Worm (Caenorhabditis elegans) whole organism, L1 larva: ENCODE measurements around the gene his-24.
A peak's percentile ranks its signal among the peaks of the same experiment; 100 is the strongest.

Experiments
- aha-1 ChIP-seq: fragments of 150-350 bp; optimal IDR thresholded peaks from 2 replicates; lab custom pipeline; 2014; ENCODE audit warnings: missing biosample characterization, missing genetic modification characterization
- aly-2 ChIP-seq: fragments of 150-350 bp; optimal IDR thresholded peaks from 2 replicates; lab custom pipeline; 2014; ENCODE audit warnings: missing biosample characterization, missing genetic modification characterization
- ama-1 ChIP-seq: fragments of 150-350 bp; optimal IDR thresholded peaks from 2 replicates; lab custom pipeline; 2014
- ceh-63 ChIP-seq: fragments of 200-800 bp; sonication (Bioruptor generic); optimal IDR thresholded peaks from 2 replicates; lab custom pipeline; 2018; ENCODE audit warnings: mild to moderate bottlenecking, missing genetic modification characterization, missing compliant biosample characterization
- ceh-8 ChIP-seq: fragments of 200-800 bp; sonication (Bioruptor generic); optimal IDR thresholded peaks from 2 replicates; lab custom pipeline; 2018; ENCODE audit warnings: mild to moderate bottlenecking, missing genetic modification characterization, moderate library complexity, missing compliant biosample characterization
- ceh-82 ChIP-seq, 3 experiments: fragments of 150-350 bp in 1 of 3; sonication (generic microtip) in 2 of 3; optimal IDR thresholded peaks; 2 replicates each; lab custom pipeline; 2014 to 2017; ENCODE audit warnings: missing biosample characterization in 3 of 3, missing genetic modification characterization in 3 of 3
- ceh-88 ChIP-seq: fragments of 200-800 bp; sonication (Bioruptor generic); IDR thresholded peaks from 2 replicates; pipeline ENCODE4 v1.3.6; 2022; ENCODE audit warnings: missing genetic modification characterization, missing compliant biosample characterization
- dsc-1 ChIP-seq: sonication (generic microtip); optimal IDR thresholded peaks from 2 replicates; lab custom pipeline; 2016; ENCODE audit warnings: mild to moderate bottlenecking, missing genetic modification characterization, missing compliant biosample characterization
- efl-3 ChIP-seq: fragments of 200-800 bp; sonication (Bioruptor generic); optimal IDR thresholded peaks from 2 replicates; lab custom pipeline; 2018; ENCODE audit warnings: mild to moderate bottlenecking, missing genetic modification characterization, missing compliant biosample characterization
- egl-13 ChIP-seq: sonication (generic microtip); optimal IDR thresholded peaks from 2 replicates; lab custom pipeline; 2016; ENCODE audit warnings: missing genotype, missing genetic modification reagents, missing genetic modification characterization, missing compliant biosample characterization
- egl-27 ChIP-seq, 2 experiments: fragments of 150-350 bp in 1 of 2; sonication (generic microtip); optimal IDR thresholded peaks; 3 replicates each; lab custom pipeline; 2017 to 2018; ENCODE audit warnings: missing biosample characterization in 2 of 2, missing genetic modification characterization in 2 of 2, missing genetic modification reagents in 2 of 2
- elt-2 ChIP-seq: sonication (generic microtip); optimal IDR thresholded peaks from 2 replicates; lab custom pipeline; 2016; ENCODE audit warnings: missing genetic modification characterization, mild to moderate bottlenecking, inconsistent platforms, missing compliant biosample characterization, missing genetic modification reagents
- elt-3 ChIP-seq, 6 experiments: fragments of 150-350 bp in 1 of 6; sonication (generic microtip); optimal IDR thresholded peaks; 2 replicates each; lab custom pipeline; 2017 to 2018; ENCODE audit warnings: missing biosample characterization in 6 of 6, missing genetic modification characterization in 6 of 6, inconsistent platforms in 1 of 6
- ets-5 ChIP-seq: fragments of 200-800 bp; sonication (Bioruptor generic); IDR thresholded peaks from 2 replicates; pipeline ENCODE4 v1.3.6; 2022; ENCODE audit warnings: missing genetic modification characterization, missing compliant biosample characterization
- fkh-10 ChIP-seq: sonication (generic microtip); optimal IDR thresholded peaks from 2 replicates; lab custom pipeline; 2017; ENCODE audit warnings: missing biosample characterization, missing genetic modification reagents, missing genetic modification characterization
- fkh-4 ChIP-seq: sonication (generic microtip); optimal IDR thresholded peaks from 2 replicates; lab custom pipeline; 2016; ENCODE audit warnings: missing compliant biosample characterization, missing genetic modification characterization, borderline replicate concordance
- fos-1 ChIP-seq: fragments of 150-350 bp; optimal IDR thresholded peaks from 2 replicates; lab custom pipeline; 2014; ENCODE audit warnings: missing biosample characterization, missing genetic modification characterization
- grh-1 ChIP-seq: fragments of 200-800 bp; sonication (Bioruptor generic); IDR thresholded peaks from 2 replicates; pipeline ENCODE4 v1.3.6; 2022; ENCODE audit warnings: missing genetic modification reagents, missing genetic modification characterization, missing compliant biosample characterization
- hlh-4 ChIP-seq: sonication (generic microtip); optimal IDR thresholded peaks from 2 replicates; lab custom pipeline; 2016; ENCODE audit warnings: mild to moderate bottlenecking, missing genetic modification characterization, missing compliant biosample characterization
- lin-13 ChIP-seq: fragments of 150-350 bp; optimal IDR thresholded peaks from 2 replicates; lab custom pipeline; 2014; ENCODE audit warnings: missing biosample characterization, missing genetic modification reagents, missing genetic modification characterization
- lin-35 ChIP-seq, 2 experiments: fragments of 150-350 bp; optimal IDR thresholded peaks; 2 replicates each; lab custom pipeline; 2014; ENCODE audit warnings: missing biosample characterization in 2 of 2, missing genetic modification characterization in 2 of 2, missing genetic modification reagents in 2 of 2
- lir-3 ChIP-seq: sonication (generic microtip); optimal IDR thresholded peaks from 2 replicates; lab custom pipeline; 2016; ENCODE audit warnings: mild to moderate bottlenecking, missing genetic modification characterization, moderate library complexity, missing compliant biosample characterization; ENCODE audit not compliant: poor library complexity
- lsy-2 ChIP-seq, 2 experiments: fragments of 150-350 bp; optimal IDR thresholded peaks; 2 replicates each; lab custom pipeline; 2014; ENCODE audit warnings: missing biosample characterization in 2 of 2, missing genetic modification characterization in 2 of 2
- mab-9 ChIP-seq: fragments of 200-800 bp; sonication (Bioruptor generic); IDR thresholded peaks from 2 replicates; pipeline ENCODE4 v1.3.6; 2022; ENCODE audit warnings: missing genetic modification reagents, missing genetic modification characterization, missing compliant biosample characterization
- mdl-1 ChIP-seq, 2 experiments: fragments of 150-350 bp; optimal IDR thresholded peaks; 2 replicates each; lab custom pipeline; 2014 to 2017; ENCODE audit warnings: missing biosample characterization in 2 of 2, missing genetic modification characterization in 2 of 2, inconsistent platforms in 1 of 2
- nhr-11 ChIP-seq: fragments of 150-350 bp; optimal IDR thresholded peaks from 2 replicates; lab custom pipeline; 2014; ENCODE audit warnings: missing biosample characterization, missing genetic modification characterization
- nhr-12 ChIP-seq: sonication (generic microtip); optimal IDR thresholded peaks from 2 replicates; lab custom pipeline; 2017; ENCODE audit warnings: missing biosample characterization, missing genetic modification characterization
- nhr-19 ChIP-seq: fragments of 200-800 bp; sonication (Bioruptor generic); conservative IDR thresholded peaks from 2 replicates; pipeline ENCODE4 v1.3.6; 2022; ENCODE audit warnings: missing genetic modification characterization, missing compliant biosample characterization
- nhr-28 ChIP-seq: fragments of 150-350 bp; optimal IDR thresholded peaks from 2 replicates; lab custom pipeline; 2014; ENCODE audit warnings: missing biosample characterization, missing genetic modification characterization
- nhr-47 ChIP-seq: sonication (generic microtip); optimal IDR thresholded peaks from 2 replicates; lab custom pipeline; 2016; ENCODE audit warnings: mild to moderate bottlenecking, missing genetic modification characterization, moderate library complexity, missing compliant biosample characterization
- nhr-84 ChIP-seq: sonication (generic microtip); optimal IDR thresholded peaks from 2 replicates; lab custom pipeline; 2017; ENCODE audit warnings: missing biosample characterization, missing genetic modification characterization
- nhr-90 ChIP-seq: sonication (generic microtip); optimal IDR thresholded peaks from 2 replicates; lab custom pipeline; 2016; ENCODE audit warnings: mild to moderate bottlenecking, missing genetic modification characterization, missing compliant biosample characterization; ENCODE audit not compliant: poor library complexity
- pqm-1 ChIP-seq: sonication (generic microtip); optimal IDR thresholded peaks from 3 replicates; lab custom pipeline; 2017; ENCODE audit warnings: missing biosample characterization, missing genetic modification characterization
- rnt-1 ChIP-seq: sonication (generic microtip); optimal IDR thresholded peaks from 2 replicates; lab custom pipeline; 2016; ENCODE audit warnings: mild to moderate bottlenecking, missing genetic modification characterization, moderate library complexity, missing compliant biosample characterization
- skn-1 ChIP-seq: fragments of 150-350 bp; optimal IDR thresholded peaks from 2 replicates; lab custom pipeline; 2014; ENCODE audit warnings: missing biosample characterization, missing genetic modification characterization
- snpc-4 ChIP-seq: fragments of 150-350 bp; optimal IDR thresholded peaks from 2 replicates; lab custom pipeline; 2014; ENCODE audit warnings: missing biosample characterization, missing genetic modification characterization
- snu-23 ChIP-seq: sonication (generic microtip); optimal IDR thresholded peaks from 2 replicates; lab custom pipeline; 2016; ENCODE audit warnings: missing genetic modification characterization, missing compliant biosample characterization
- sptf-1 ChIP-seq: fragments of 150-350 bp; optimal IDR thresholded peaks from 2 replicates; lab custom pipeline; 2014; ENCODE audit warnings: missing biosample characterization, missing genetic modification characterization
- tbx-2 ChIP-seq: sonication (generic microtip); optimal IDR thresholded peaks from 2 replicates; lab custom pipeline; 2016; ENCODE audit warnings: missing genetic modification characterization, missing compliant biosample characterization
- tlp-1 ChIP-seq: fragments of 150-350 bp; optimal IDR thresholded peaks from 2 replicates; lab custom pipeline; 2014; ENCODE audit warnings: missing biosample characterization, missing genetic modification characterization
- unc-130 ChIP-seq: fragments of 150-350 bp; optimal IDR thresholded peaks from 2 replicates; lab custom pipeline; 2017; ENCODE audit warnings: missing biosample characterization, missing genetic modification characterization, inconsistent platforms
- unc-30 ChIP-seq: sonication (generic microtip); optimal IDR thresholded peaks from 2 replicates; lab custom pipeline; 2017; ENCODE audit warnings: missing biosample characterization, missing genetic modification characterization
- unc-62 ChIP-seq: fragments of 150-350 bp; optimal IDR thresholded peaks from 2 replicates; lab custom pipeline; 2014; ENCODE audit warnings: missing biosample characterization, missing genetic modification reagents, missing genetic modification characterization
- unc-98 ChIP-seq: fragments of 200-800 bp; sonication (Bioruptor generic); IDR thresholded peaks from 2 replicates; pipeline ENCODE4 v1.3.6; 2022; ENCODE audit warnings: missing genetic modification characterization, missing compliant biosample characterization
- vab-15 ChIP-seq: sonication (generic microtip); optimal IDR thresholded peaks from 2 replicates; lab custom pipeline; 2017; ENCODE audit warnings: missing genotype, mild to moderate bottlenecking, missing genetic modification characterization, missing compliant biosample characterization
- xbp-1 ChIP-seq: sonication (generic microtip); optimal IDR thresholded peaks from 2 replicates; lab custom pipeline; 2016; ENCODE audit warnings: missing genetic modification characterization, missing compliant biosample characterization
- zag-1 ChIP-seq: fragments of 150-350 bp; optimal IDR thresholded peaks from 2 replicates; lab custom pipeline; 2014; ENCODE audit warnings: missing biosample characterization, missing genetic modification characterization
- zip-4 ChIP-seq: fragments of 200-800 bp; sonication (Bioruptor generic); optimal IDR thresholded peaks from 2 replicates; lab custom pipeline; 2018; ENCODE audit warnings: mild to moderate bottlenecking, missing genetic modification characterization, moderate library complexity, missing compliant biosample characterization
- ztf-11 ChIP-seq, 2 experiments: sonication (generic microtip); optimal IDR thresholded peaks; 2 replicates each; lab custom pipeline; 2016 to 2017; ENCODE audit warnings: missing genetic modification characterization in 2 of 2, missing biosample characterization in 1 of 2, missing compliant biosample characterization in 1 of 2
- ztf-4 ChIP-seq: fragments of 150-350 bp; optimal IDR thresholded peaks from 2 replicates; lab custom pipeline; 2014; ENCODE audit warnings: missing biosample characterization, missing genetic modification characterization

Gene his-24

DNA sequence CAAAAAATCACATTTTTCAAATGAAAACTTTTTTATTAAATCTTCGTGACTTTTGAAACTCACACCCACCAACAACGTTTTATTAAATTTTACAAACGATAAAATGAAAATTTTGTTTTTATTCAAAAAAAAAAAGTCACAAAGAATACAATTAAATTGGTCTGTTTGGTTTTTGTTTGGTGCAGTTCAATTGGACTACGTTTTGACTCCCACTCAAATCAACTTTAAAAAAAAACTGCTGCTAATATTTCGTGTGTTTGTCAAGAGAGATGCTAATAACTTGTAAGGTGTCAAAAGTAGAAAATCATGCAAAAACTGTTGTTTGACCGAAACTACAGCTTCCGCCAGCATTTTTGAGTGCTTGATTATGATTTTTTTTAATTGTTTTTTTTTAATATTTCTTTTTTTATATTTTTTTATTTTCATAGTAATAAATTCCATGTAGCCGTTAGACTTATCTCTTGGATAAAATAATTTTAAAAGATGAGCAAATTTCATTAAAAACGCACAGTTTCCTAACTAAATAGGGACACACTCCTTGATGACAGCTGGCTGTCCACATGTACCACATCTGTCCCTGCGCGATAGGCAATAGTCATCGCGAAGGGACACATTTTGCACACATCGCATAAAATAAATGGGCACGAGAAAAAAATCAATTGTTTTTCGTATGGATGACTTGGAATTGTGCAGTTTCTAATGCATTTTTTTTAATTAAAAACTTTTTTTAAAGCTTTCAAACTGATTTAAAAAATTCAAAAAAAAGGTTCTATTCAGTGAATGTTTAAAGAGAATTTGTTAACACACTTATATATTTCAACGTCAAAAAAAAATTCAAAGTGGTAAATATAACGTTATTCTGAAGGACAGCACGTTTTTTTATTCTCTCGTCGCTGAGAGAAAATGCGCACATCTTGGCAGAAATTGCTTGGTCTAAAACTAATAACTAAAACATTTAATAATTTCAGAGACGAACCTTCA, 35.7 kb downstream of the his-24 start:
- TF ChIP-seq fkh-10 (GFP tag; lab: Kevin White, UChicago) (peak; percentile 100), ceh-82 (tag; optimal IDR thresholded peaks at IDR 0.05; lab: Kevin White, UChicago) (peak; percentile 99 to 100 (median 100)), ceh-63 (GFP tag; lab: Kevin White, UChicago) (peak; percentile 99), nhr-11 (tag; lab: Kevin White, UChicago) (peak; percentile 98), snu-23 (GFP tag; lab: Kevin White, UChicago) (peak; percentile 100), lsy-2 (tag; optimal IDR thresholded peaks at IDR 0.05; lab: Kevin White, UChicago) (peak; percentile 95 to 96), zip-4 (GFP tag; lab: Kevin White, UChicago) (peak; percentile 97), mab-9 (GFP tag; lab: Robert Waterston, UW) (peak; percentile 97), nhr-84 (tag; lab: Kevin White, UChicago) (no peak), rnt-1 (tag; lab: Kevin White, UChicago) (peak; percentile 99), unc-98 (GFP tag; lab: Robert Waterston, UW) (peak; percentile 93), ama-1 (lab: Kevin White, UChicago) (no peak), nhr-19 (GFP tag; lab: Robert Waterston, UW) (peak; percentile 98), mdl-1 (tag; optimal IDR thresholded peaks at IDR 0.05; lab: Kevin White, UChicago) (peak in 1 of 2 experiments; percentile 95), nhr-47 (tag; lab: Kevin White, UChicago) (peak; percentile 100), elt-2 (tag; lab: Kevin White, UChicago) (peak; percentile 89), lir-3 (tag; lab: Kevin White, UChicago) (peak; percentile 91), vab-15 (tag; lab: Kevin White, UChicago) (no peak), grh-1 (GFP tag; lab: Robert Waterston, UW) (peak; percentile 97), efl-3 (GFP tag; lab: Kevin White, UChicago) (peak; percentile 96), fkh-4 (tag; lab: Kevin White, UChicago) (peak; percentile 95), ztf-4 (tag; lab: Kevin White, UChicago) (peak; percentile 99), elt-3 (tag; optimal IDR thresholded peaks at IDR 0.05; lab: Kevin White, UChicago) (peak; percentile 50 to 99 (median 88)), unc-30 (tag; lab: Kevin White, UChicago) (peak; percentile 90), sptf-1 (no peak), nhr-28 (tag; lab: Kevin White, UChicago) (peak; percentile 29), ztf-11 (tag; optimal IDR thresholded peaks at IDR 0.05; lab: Kevin White, UChicago) (peak; percentile 86 to 98), egl-13 (tag; lab: Kevin White, UChicago) (peak; percentile 99), hlh-4 (tag; lab: Kevin White, UChicago) (peak; percentile 23), ets-5 (GFP tag; lab: Robert Waterston, UW) (no peak), aly-2 (tag; lab: Kevin White, UChicago) (peak; percentile 95), lin-13 (GFP tag; lab: Kevin White, UChicago) (peak; percentile 94), aha-1 (tag; lab: Kevin White, UChicago) (peak; percentile 94), nhr-90 (peak; percentile 100), unc-130 (tag; lab: Kevin White, UChicago) (peak; percentile 92), ceh-8 (peak; percentile 100), snpc-4 (peak; percentile 94), pqm-1 (peak; percentile 98), dsc-1 (tag; lab: Kevin White, UChicago) (peak; percentile 100), unc-62 (GFP tag; lab: Kevin White, UChicago) (peak; percentile 77), xbp-1 (peak; percentile 96), egl-27 (tag; optimal IDR thresholded peaks at IDR 0.05; lab: Kevin White, UChicago) (peak; percentile 89 to 98), lin-35 (GFP tag; optimal IDR thresholded peaks at IDR 0.05; lab: Kevin White, UChicago) (peak; percentile 79 to 93), zag-1 (tag; lab: Kevin White, UChicago) (peak; percentile 98), tbx-2 (tag; lab: Kevin White, UChicago) (peak; percentile 99), skn-1 (peak; percentile 99), fos-1 (peak; percentile 98), ceh-88 (GFP tag; lab: Robert Waterston, UW) (peak; percentile 97), tlp-1 (tag; lab: Kevin White, UChicago) (peak; percentile 86), nhr-12 (tag; lab: Kevin White, UChicago) (peak; percentile 83)
